Worm (Caenorhabditis elegans): ENCODE results near the gene C31H2.4.
A peak's percentile ranks its signal among the peaks of the same experiment; 100 is the strongest.

The C31H2.4 gene

DNA sequence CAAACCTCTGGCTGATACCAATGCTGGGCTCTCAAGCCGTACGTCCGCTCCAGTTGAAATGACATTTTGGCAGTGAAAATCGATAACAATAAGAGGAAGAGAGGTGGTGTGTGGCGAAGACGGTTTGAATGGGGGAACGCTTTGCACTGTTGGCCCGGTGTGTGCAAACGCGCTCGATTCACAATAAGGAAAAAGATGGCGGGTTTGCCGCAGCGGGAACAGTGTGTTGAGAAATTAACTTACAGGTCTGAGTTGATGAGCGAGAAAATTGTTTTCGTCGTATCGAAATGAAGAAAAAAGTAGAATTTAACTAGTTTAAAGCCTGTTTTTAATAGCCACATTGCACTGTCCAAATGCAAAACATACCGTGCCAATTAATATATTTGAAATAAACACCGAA lies 19.6 kb upstream of the C31H2.4 start, which contains the start of gene metl-9:
TSS of gene metl-9 (minus strand) at position 101 of the 400 bp plus-strand sequence.
- TF ChIP-seq sem-2 (GFP tag; optimal IDR thresholded peaks at IDR 0.05) (no peak), zip-8 (tag; optimal IDR thresholded peaks at IDR 0.05) (no peak), tbx-8 (GFP tag; optimal IDR thresholded peaks at IDR 0.05) (no peak), cnd-1 (tag; optimal IDR thresholded peaks at IDR 0.05) (no peak), mep-1 (tag; optimal IDR thresholded peaks at IDR 0.05) (peak; percentile 19)

DNA sequence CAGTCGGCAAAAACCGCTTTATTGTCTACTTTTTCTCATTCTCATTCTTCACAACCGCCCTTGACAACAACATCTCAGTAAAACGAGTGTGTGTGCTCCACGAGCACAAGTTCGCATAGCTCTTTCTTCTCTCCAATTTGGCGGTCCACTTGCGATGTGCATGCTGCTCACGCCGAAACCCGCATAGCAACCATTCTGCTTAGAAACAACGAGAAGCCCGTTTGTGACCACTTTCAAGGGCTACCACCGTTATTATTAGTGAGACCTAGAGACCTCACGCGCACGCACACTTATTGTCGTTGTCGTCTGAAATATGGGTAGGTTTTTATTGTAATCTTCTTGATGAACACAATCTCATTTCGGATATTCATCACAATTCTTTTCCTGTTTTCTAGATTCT lies 14.8 kb upstream of the C31H2.4 start, which contains the start of gene zchc-1A:
TSS of gene zchc-1A (plus strand) at position 114 of the 400 bp plus-strand sequence.
- TF ChIP-seq unc-39 (tag; optimal IDR thresholded peaks at IDR 0.05) (no peak), ceh-39 (tag; optimal IDR thresholded peaks at IDR 0.05) (no peak), flh-1 (GFP tag; optimal IDR thresholded peaks at IDR 0.05) (no peak), ceh-43 (GFP tag; optimal IDR thresholded peaks at IDR 0.05) (no peak), drap-1 (GFP tag; optimal IDR thresholded peaks at IDR 0.05) (no peak), lin-13 (tag; optimal IDR thresholded peaks at IDR 0.05) (no peak), nhr-28 (tag; optimal IDR thresholded peaks at IDR 0.05) (no peak), nhr-76 (tag; optimal IDR thresholded peaks at IDR 0.05) (no peak), sem-2 (GFP tag; optimal IDR thresholded peaks at IDR 0.05) (no peak), lin-32 (GFP tag; optimal IDR thresholded peaks at IDR 0.05) (no peak), elt-1 (tag; optimal IDR thresholded peaks at IDR 0.05; ENCODE audit: borderline replicate concordance, insufficient read depth) (no peak)

ce11 chrX:5171085-5171484 lies 11.6 kb upstream of the C31H2.4 start, which contains the start of gene T03G11.10:
Gene T03G11.10, minus strand, starts transcription at chrX:5171185.
- no peak for TF ChIP-seq nhr-237 (tag; optimal IDR thresholded peaks at IDR 0.05)

DNA sequence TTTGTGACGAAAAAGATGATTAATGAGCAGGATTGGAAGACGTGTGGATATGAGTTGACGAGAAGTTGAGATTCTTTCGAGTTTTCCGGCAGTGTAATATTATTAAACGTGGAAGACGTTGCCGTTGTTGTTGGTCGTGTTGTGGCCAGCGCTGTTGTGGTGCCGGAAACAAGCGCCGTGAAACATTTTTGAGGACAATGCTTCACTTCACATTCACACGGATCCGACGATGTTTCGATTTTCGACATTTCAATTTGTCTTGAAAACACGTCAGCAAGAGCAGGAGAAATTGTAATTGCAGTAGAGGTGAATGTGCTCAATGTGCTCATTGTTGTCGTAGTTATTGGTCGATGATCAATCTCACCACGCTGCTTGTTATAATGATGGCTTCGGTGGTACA lies 9.3 kb upstream of the C31H2.4 start:
- no peak for TF ChIP-seq lin-13 (tag; optimal IDR thresholded peaks at IDR 0.05)
- TF ChIP-seq lsy-2 (tag; optimal IDR thresholded peaks at IDR 0.05): no peak
- no peak for TF ChIP-seq nhr-2 (tag; optimal IDR thresholded peaks at IDR 0.05)
- TF ChIP-seq ham-2 (GFP tag; optimal IDR thresholded peaks at IDR 0.05): no peak
- no peak for TF ChIP-seq unc-120 (tag; optimal IDR thresholded peaks at IDR 0.05; ENCODE audit: poor library complexity, severe bottlenecking)
- TF ChIP-seq unc-62 (GFP tag; optimal IDR thresholded peaks at IDR 0.05): no peak
- no peak for TF ChIP-seq blmp-1 (tag; optimal IDR thresholded peaks at IDR 0.05)
- no peak for TF ChIP-seq ceh-43 (GFP tag; optimal IDR thresholded peaks at IDR 0.05)
- no peak for TF ChIP-seq zip-8 (tag; optimal IDR thresholded peaks at IDR 0.05)
- TF ChIP-seq sptf-1 (tag; optimal IDR thresholded peaks at IDR 0.05): no peak
- TF ChIP-seq bed-3 (GFP tag; optimal IDR thresholded peaks at IDR 0.05): no peak
- TF ChIP-seq ces-1 (GFP tag; optimal IDR thresholded peaks at IDR 0.05): no peak

DNA sequence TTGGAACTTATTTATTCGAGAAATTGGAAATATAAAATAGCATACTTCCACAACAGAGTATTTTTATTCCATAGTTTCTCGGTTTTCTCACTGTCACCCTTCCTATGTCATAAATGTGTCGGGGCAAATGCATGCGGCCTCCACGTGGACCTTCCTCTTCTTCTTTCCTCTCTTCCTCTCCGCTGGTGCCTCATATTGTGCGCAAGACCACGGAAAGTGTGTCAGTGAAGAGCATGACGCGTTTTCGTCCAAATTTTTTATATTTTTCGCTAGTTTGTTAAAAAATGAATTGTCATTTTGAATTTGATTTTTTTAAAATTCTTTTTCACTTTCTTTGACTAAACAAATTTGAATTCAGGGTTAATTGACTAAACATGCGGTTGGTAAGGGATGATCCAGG lies 5.6 kb upstream of the C31H2.4 start, which contains the start of gene mans-3:
TSS of gene mans-3 (plus strand) at position 359 of the 400 bp plus-strand sequence.
- peak; percentile 97 for TF ChIP-seq mep-1 (tag; optimal IDR thresholded peaks at IDR 0.05)
- TF ChIP-seq ceh-83 (GFP tag; optimal IDR thresholded peaks at IDR 0.05): no peak
- TF ChIP-seq nhr-12 (tag; optimal IDR thresholded peaks at IDR 0.05): no peak
- TF ChIP-seq unc-39 (tag; optimal IDR thresholded peaks at IDR 0.05): no peak
- TF ChIP-seq ceh-43 (GFP tag; optimal IDR thresholded peaks at IDR 0.05): peak; percentile 27
- TF ChIP-seq ham-2 (GFP tag; optimal IDR thresholded peaks at IDR 0.05): no peak
- TF ChIP-seq blmp-1 (tag; optimal IDR thresholded peaks at IDR 0.05): no peak
- TF ChIP-seq mab-5 (tag; optimal IDR thresholded peaks at IDR 0.05): no peak
- TF ChIP-seq sem-2 (GFP tag; optimal IDR thresholded peaks at IDR 0.05): no peak
- TF ChIP-seq nhr-237 (tag; optimal IDR thresholded peaks at IDR 0.05): peak; percentile 12
- TF ChIP-seq nhr-76 (tag; optimal IDR thresholded peaks at IDR 0.05): peak; percentile 3
- no peak for TF ChIP-seq ceh-39 (tag; optimal IDR thresholded peaks at IDR 0.05)
- TF ChIP-seq tbx-8 (GFP tag; optimal IDR thresholded peaks at IDR 0.05): no peak
- peak; percentile 90 for TF ChIP-seq sptf-1 (tag; optimal IDR thresholded peaks at IDR 0.05)
- no peak for TF ChIP-seq nhr-28 (tag; optimal IDR thresholded peaks at IDR 0.05)
- TF ChIP-seq elt-3 (tag; optimal IDR thresholded peaks at IDR 0.05): no peak
- peak; percentile 63 for TF ChIP-seq lsy-2 (tag; optimal IDR thresholded peaks at IDR 0.05)
- no peak for TF ChIP-seq hlh-1 (tag; optimal IDR thresholded peaks at IDR 0.05)
- TF ChIP-seq nhr-2 (tag; optimal IDR thresholded peaks at IDR 0.05): peak; percentile 33
- no peak for TF ChIP-seq drap-1 (GFP tag; optimal IDR thresholded peaks at IDR 0.05)
- no peak for TF ChIP-seq snpc-4 (tag; optimal IDR thresholded peaks at IDR 0.05)
- peak; percentile 59 for TF ChIP-seq ztf-11 (tag; optimal IDR thresholded peaks at IDR 0.05)
- TF ChIP-seq flh-1 (GFP tag; optimal IDR thresholded peaks at IDR 0.05): peak; percentile 35
- no peak for TF ChIP-seq unc-120 (tag; optimal IDR thresholded peaks at IDR 0.05; ENCODE audit: poor library complexity, severe bottlenecking)
- TF ChIP-seq pha-4 (tag; optimal IDR thresholded peaks at IDR 0.05): no peak
- TF ChIP-seq ces-1 (GFP tag; optimal IDR thresholded peaks at IDR 0.05): peak; percentile 40
- TF ChIP-seq bed-3 (GFP tag; optimal IDR thresholded peaks at IDR 0.05): no peak
- TF ChIP-seq M03D4.4 (tag; optimal IDR thresholded peaks at IDR 0.05): peak; percentile 68
- TF ChIP-seq zip-8 (tag; optimal IDR thresholded peaks at IDR 0.05): no peak
- peak; percentile 73 for TF ChIP-seq cnd-1 (tag; optimal IDR thresholded peaks at IDR 0.05)
- peak; percentile 65 for TF ChIP-seq lin-13 (tag; optimal IDR thresholded peaks at IDR 0.05)
- TF ChIP-seq mls-2 (tag; optimal IDR thresholded peaks at IDR 0.05): peak; percentile 67
- no peak for TF ChIP-seq elt-1 (tag; optimal IDR thresholded peaks at IDR 0.05; ENCODE audit: borderline replicate concordance, insufficient read depth)
- TF ChIP-seq unc-62 (GFP tag; optimal IDR thresholded peaks at IDR 0.05): peak; percentile 72
- TF ChIP-seq lin-32 (GFP tag; optimal IDR thresholded peaks at IDR 0.05): peak; percentile 26

Data from whole organism, mixed stage, embryonic.